Fruit fly (Drosophila melanogaster): ENCODE measurements around the gene CG42729.

- TF ChIP-seq gl (tag; optimal IDR thresholded peaks at IDR 0.05), result no peak
- TF ChIP-seq Pif1A (GFP tag; optimal IDR thresholded peaks at IDR 0.05), result no peak
- peak; percentile 51; the same call in 2 of the 3 replicates for TF ChIP-seq fd96Ca (GFP tag; IDR thresholded peaks at IDR 0.05)
- peak; percentile 9 for TF ChIP-seq CG15710 (tag; optimal IDR thresholded peaks at IDR 0.05)
- peak; percentile 45 for TF ChIP-seq CG9948 (tag; optimal IDR thresholded peaks at IDR 0.05)
- TF ChIP-seq Snoo (tag; optimal IDR thresholded peaks at IDR 0.05), result peak; percentile 3
Observed at dm6 chr3L:15532368-15533030, 5.2 kb upstream of the CG42729 start.

Measured in whole organism, pupa.